Fruit fly (Drosophila melanogaster) whole organism, embryonic: ENCODE results near the gene CG11723.

ENCODE experiments used
- Antp ChIP-seq: fragments of 200-800 bp; sonication (Bioruptor generic); optimal IDR thresholded peaks from 3 replicates; lab custom pipeline; 2016; ENCODE audit warnings: missing biosample characterization, missing genetic modification characterization
- BEAF-32 ChIP-seq: fragments of 200-800 bp; sonication (Bioruptor generic); optimal IDR thresholded peaks from 3 replicates; lab custom pipeline; 2017; ENCODE audit warnings: missing biosample characterization, missing genetic modification characterization, mild to moderate bottlenecking, moderate library complexity, missing genetic modification reagents
- C15 ChIP-seq: fragments of 200-800 bp; sonication (Bioruptor generic); IDR thresholded peaks from 3 replicates; pipeline ENCODE4 v1.3.6; 2022; ENCODE audit warnings: missing biosample characterization, missing genetic modification characterization
- CG10321 ChIP-seq: fragments of 200-800 bp; sonication (Bioruptor generic); IDR thresholded peaks from 2 replicates; pipeline ENCODE4 v1.3.6; 2022; ENCODE audit warnings: missing biosample characterization, missing genetic modification characterization
- CG12155 ChIP-seq: fragments of 200-800 bp; sonication (Bioruptor generic); optimal IDR thresholded peaks from 3 replicates; lab custom pipeline; 2016; ENCODE audit warnings: missing biosample characterization, missing genetic modification characterization
- CG12659 ChIP-seq: fragments of 200-800 bp; sonication (Bioruptor generic); optimal IDR thresholded peaks from 3 replicates; lab custom pipeline; 2017; ENCODE audit warnings: mild to moderate bottlenecking, missing biosample characterization, missing genetic modification reagents, missing genetic modification characterization
- CG14441 ChIP-seq: fragments of 200-800 bp; sonication (Bioruptor generic); IDR thresholded peaks from 2 replicates; pipeline ENCODE4 v1.3.6; 2022; ENCODE audit warnings: missing biosample characterization, missing genetic modification characterization
- CG14860 ChIP-seq: fragments of 200-800 bp; sonication (Bioruptor generic); IDR thresholded peaks from 3 replicates; pipeline ENCODE4 v1.3.6; 2022; ENCODE audit warnings: missing biosample characterization, missing genetic modification characterization; ENCODE audit not compliant: partially characterized antibody
- CG15479 ChIP-seq: fragments of 200-800 bp; sonication (Bioruptor generic); optimal IDR thresholded peaks from 3 replicates; lab custom pipeline; 2019; ENCODE audit warnings: missing biosample characterization, mild to moderate bottlenecking, missing genetic modification characterization, moderate library complexity
- CG15514 ChIP-seq: fragments of 200-800 bp; sonication (Bioruptor generic); optimal IDR thresholded peaks from 3 replicates; lab custom pipeline; 2017; ENCODE audit warnings: missing biosample characterization, missing genetic modification characterization, mild to moderate bottlenecking, moderate library complexity, missing genetic modification reagents
- CG31365 ChIP-seq: fragments of 200-800 bp; sonication (Bioruptor generic); optimal IDR thresholded peaks from 2 replicates; lab custom pipeline; 2018; ENCODE audit warnings: missing biosample characterization, mild to moderate bottlenecking, missing genetic modification characterization
- CG3163 ChIP-seq: fragments of 200-800 bp; sonication (Bioruptor generic); optimal IDR thresholded peaks from 3 replicates; lab custom pipeline; 2016; ENCODE audit warnings: missing biosample characterization, missing genetic modification characterization
- CG32532 ChIP-seq: fragments of 200-800 bp; sonication (Bioruptor generic); IDR thresholded peaks from 2 replicates; pipeline ENCODE4 v1.3.6; 2022; ENCODE audit warnings: missing biosample characterization, missing genetic modification characterization
- CG32767 ChIP-seq: fragments of 200-800 bp; sonication (Bioruptor generic); IDR thresholded peaks from 2 replicates; pipeline ENCODE4 v1.3.6; 2022; ENCODE audit warnings: missing biosample characterization, missing genetic modification characterization
- CG6175 ChIP-seq: fragments of 200-800 bp; sonication (Bioruptor generic); IDR thresholded peaks from 3 replicates; pipeline ENCODE4 v1.3.6; 2022; ENCODE audit warnings: missing biosample characterization, missing genetic modification characterization
- CG6813 ChIP-seq: fragments of 200-800 bp; sonication (Bioruptor generic); optimal IDR thresholded peaks from 2 replicates; lab custom pipeline; 2017; ENCODE audit warnings: missing biosample characterization, missing genetic modification characterization, mild to moderate bottlenecking, moderate library complexity, missing genetic modification reagents
- CG8290 ChIP-seq, 3 experiments: fragments of 200-800 bp; sonication (Bioruptor generic); optimal IDR thresholded peaks; 2 replicates each; lab custom pipeline; 2016 to 2019; ENCODE audit warnings: missing biosample characterization in 3 of 3, missing genetic modification characterization in 3 of 3, mild to moderate bottlenecking in 2 of 3, moderate library complexity in 1 of 3
- CG8388 ChIP-seq: fragments of 200-800 bp; sonication (Bioruptor generic); optimal IDR thresholded peaks from 2 replicates; lab custom pipeline; 2019; ENCODE audit warnings: missing biosample characterization, mild to moderate bottlenecking, missing genetic modification characterization, moderate library complexity
- CG8765 ChIP-seq: fragments of 200-800 bp; sonication (Bioruptor generic); IDR thresholded peaks from 2 replicates; pipeline ENCODE4 v1.3.6; 2022; ENCODE audit warnings: missing biosample characterization, missing genetic modification characterization
- CG8944 ChIP-seq: fragments of 200-800 bp; sonication (Bioruptor generic); optimal IDR thresholded peaks from 3 replicates; lab custom pipeline; 2016; ENCODE audit warnings: missing biosample characterization, missing genetic modification characterization
- Chrac-16 ChIP-seq: fragments of 200-800 bp; sonication (Bioruptor generic); optimal IDR thresholded peaks from 3 replicates; lab custom pipeline; 2016; ENCODE audit warnings: missing biosample characterization, missing genetic modification characterization
- CrebB ChIP-seq: fragments of 200-800 bp; sonication (Bioruptor generic); optimal IDR thresholded peaks from 3 replicates; lab custom pipeline; 2018; ENCODE audit warnings: missing biosample characterization, mild to moderate bottlenecking, missing genetic modification characterization
- Dll ChIP-seq: fragments of 200-800 bp; sonication (Bioruptor generic); IDR thresholded peaks from 4 replicates; pipeline ENCODE4 v1.3.6; 2022; ENCODE audit warnings: missing biosample characterization, missing genetic modification characterization; ENCODE audit not compliant: partially characterized antibody
- Gsc ChIP-seq: fragments of 200-800 bp; sonication (Bioruptor generic); IDR thresholded peaks from 2 replicates; pipeline ENCODE4 v1.3.6; 2022; ENCODE audit warnings: missing biosample characterization, missing genetic modification characterization
- Hsf ChIP-seq: fragments of 200-800 bp; sonication (Bioruptor generic); optimal IDR thresholded peaks from 3 replicates; lab custom pipeline; 2016; ENCODE audit warnings: missing biosample characterization, missing genetic modification characterization
- MBD-R2 ChIP-seq: fragments of 200-800 bp; sonication (Bioruptor generic); IDR thresholded peaks from 2 replicates; pipeline ENCODE4 v1.3.6; 2022; ENCODE audit warnings: missing biosample characterization, missing genetic modification characterization
- Oaz ChIP-seq: fragments of 200-800 bp; sonication (Bioruptor generic); IDR thresholded peaks from 2 replicates; pipeline ENCODE4 v1.3.6; 2022; ENCODE audit warnings: missing biosample characterization, missing genetic modification characterization
- aop ChIP-seq: fragments of 200-800 bp; sonication (Bioruptor generic); IDR thresholded peaks from 2 replicates; pipeline ENCODE4 v1.3.6; 2022; ENCODE audit warnings: missing biosample characterization, missing genetic modification characterization
- ap ChIP-seq: fragments of 200-800 bp; sonication (Bioruptor generic); IDR thresholded peaks from 2 replicates; pipeline ENCODE4 v1.3.6; 2022; ENCODE audit warnings: missing biosample characterization, missing genetic modification characterization
- ash1 ChIP-seq: fragments of 200-800 bp; sonication (Bioruptor generic); optimal IDR thresholded peaks from 2 replicates; lab custom pipeline; 2018; ENCODE audit warnings: missing biosample characterization, mild to moderate bottlenecking, missing genetic modification characterization
- bbx ChIP-seq: fragments of 200-800 bp; sonication (Bioruptor generic); IDR thresholded peaks from 2 replicates; pipeline ENCODE4 v1.3.6; 2022; ENCODE audit warnings: missing biosample characterization, missing genetic modification characterization; ENCODE audit not compliant: partially characterized antibody
- caup ChIP-seq: fragments of 200-800 bp; sonication (Bioruptor generic); optimal IDR thresholded peaks from 3 replicates; lab custom pipeline; 2017; ENCODE audit warnings: missing biosample characterization, mild to moderate bottlenecking, missing genetic modification characterization, moderate library complexity; ENCODE audit not compliant: severe bottlenecking
- danr ChIP-seq: fragments of 200-800 bp; sonication (Bioruptor generic); IDR thresholded peaks from 2 replicates; pipeline ENCODE4 v1.3.6; 2022; ENCODE audit warnings: missing biosample characterization, missing genetic modification characterization
- en ChIP-seq: fragments of 200-800 bp; sonication (Bioruptor generic); optimal IDR thresholded peaks from 2 replicates; lab custom pipeline; 2016; ENCODE audit warnings: missing biosample characterization, missing genetic modification characterization
- gcm ChIP-seq: fragments of 200-800 bp; sonication (Bioruptor generic); optimal IDR thresholded peaks from 2 replicates; lab custom pipeline; 2019; ENCODE audit warnings: missing biosample characterization, mild to moderate bottlenecking, missing genetic modification characterization, moderate library complexity
- gfzf ChIP-seq: fragments of 200-800 bp; sonication (Bioruptor generic); optimal IDR thresholded peaks from 2 replicates; lab custom pipeline; 2016; ENCODE audit warnings: missing biosample characterization, mild to moderate bottlenecking, missing genetic modification characterization, moderate library complexity
- grau ChIP-seq: fragments of 200-800 bp; optimal IDR thresholded peaks from 3 replicates; lab custom pipeline; 2019; ENCODE audit warnings: missing biosample characterization, mild to moderate bottlenecking, missing genetic modification characterization, moderate library complexity
- gro ChIP-seq: fragments of 200-800 bp; sonication (Bioruptor generic); optimal IDR thresholded peaks from 2 replicates; lab custom pipeline; 2016; ENCODE audit warnings: missing biosample characterization, missing genetic modification characterization
- gt ChIP-seq: fragments of 200-800 bp; sonication (Bioruptor generic); IDR thresholded peaks from 2 replicates; pipeline ENCODE4 v1.3.6; 2022; ENCODE audit warnings: missing biosample characterization, missing genetic modification characterization
- hkb ChIP-seq, 2 experiments: fragments of 200-800 bp in 1 of 2; fragments of >200 bp in 1 of 2; sonication (Bioruptor generic) in 1 of 2; IDR thresholded peaks in 1 of 2; optimal IDR thresholded peaks in 1 of 2; 2 replicates each; pipeline versions ENCODE4 v1.3.6 to Lab custom; 2017 to 2022; ENCODE audit warnings: missing biosample characterization in 1 of 2, missing genetic modification characterization in 1 of 2
- inv ChIP-seq: fragments of 200-800 bp; sonication (Bioruptor generic); IDR thresholded peaks from 2 replicates; pipeline ENCODE4 v1.3.6; 2022; ENCODE audit warnings: missing biosample characterization, missing genetic modification characterization; ENCODE audit not compliant: partially characterized antibody
- ken ChIP-seq: fragments of 200-800 bp; sonication (Bioruptor generic); IDR thresholded peaks from 3 replicates; pipeline ENCODE4 v1.3.6; 2022; ENCODE audit warnings: missing biosample characterization, missing genetic modification characterization
- kni ChIP-seq: fragments of 200-800 bp; sonication (Bioruptor generic); optimal IDR thresholded peaks from 3 replicates; lab custom pipeline; 2017; ENCODE audit warnings: mild to moderate bottlenecking, missing biosample characterization, missing genetic modification reagents, missing genetic modification characterization
- ro ChIP-seq: fragments of 200-800 bp; sonication (Bioruptor generic); IDR thresholded peaks from 2 replicates; pipeline ENCODE4 v1.3.6; 2022; ENCODE audit warnings: missing biosample characterization, missing genetic modification characterization
- sens ChIP-seq: fragments of 200-800 bp; sonication (Bioruptor generic); peaks from one replicate; lab custom pipeline; 2016; ENCODE audit warnings: missing biosample characterization, missing genetic modification characterization
- tna ChIP-seq: fragments of 200-800 bp; sonication (Bioruptor generic); IDR thresholded peaks from 2 replicates; pipeline ENCODE4 v1.3.6; 2022; ENCODE audit warnings: missing biosample characterization, missing genetic modification characterization; ENCODE audit not compliant: partially characterized antibody
- toy ChIP-seq: fragments of 200-800 bp; sonication (Bioruptor generic); IDR thresholded peaks from 2 replicates; pipeline ENCODE4 v1.3.6; 2022; ENCODE audit warnings: missing biosample characterization, missing genetic modification characterization
- twi ChIP-seq: fragments of 200-800 bp; optimal IDR thresholded peaks from 2 replicates; lab custom pipeline; 2019; ENCODE audit warnings: missing biosample characterization, mild to moderate bottlenecking, missing genetic modification characterization, moderate library complexity
- unc-4 ChIP-seq: fragments of 200-800 bp; sonication (Bioruptor generic); IDR thresholded peaks from 2 replicates; pipeline ENCODE4 v1.3.6; 2022; ENCODE audit warnings: missing biosample characterization, missing genetic modification characterization; ENCODE audit not compliant: partially characterized antibody

CG11723 gene

dm6 chr2L:2179366-2179765 is 32.3 kb upstream of the CG11723 start (continued):
- TF ChIP-seq toy (GFP tag; lab: Robert Waterston, UW) (0 out of 2 replicates have a peak, but pooled peaks have one; percentile 44), Dll (GFP tag; lab: Robert Waterston, UW) (no peak), CG6175 (GFP tag; lab: Robert Waterston, UW) (0 out of 3 replicates have a peak, but pooled peaks have one; percentile 48), CG15514 (GFP tag; lab: Kevin White, UChicago) (peak; percentile 39), CG32532 (GFP tag; lab: Robert Waterston, UW) (peak; percentile 84), Antp (GFP tag; lab: Kevin White, UChicago) (peak; percentile 90), Chrac-16 (GFP tag; lab: Kevin White, UChicago) (peak; percentile 73), gt (GFP tag; lab: Robert Waterston, UW) (0 out of 2 replicates have a peak, but pooled peaks have one; percentile 20), CG14441 (GFP tag; lab: Robert Waterston, UW) (peak; percentile 63; the same call in 1 of the 2 replicates), CG8765 (GFP tag; lab: Robert Waterston, UW) (0 out of 2 replicates have a peak, but pooled peaks have one; percentile 6), MBD-R2 (peak; percentile 41; the same call in 1 of the 2 replicates), CG14860 (GFP tag; lab: Robert Waterston, UW) (no peak), danr (GFP tag; lab: Robert Waterston, UW) (peak; percentile 59; the same call in 1 of the 2 replicates), sens (GFP tag; lab: Kevin White, UChicago) (peak; percentile 87), grau (tag; lab: Kevin White, UChicago) (peak; percentile 81), CG6813 (GFP tag; lab: Kevin White, UChicago) (peak; percentile 54), bbx (no peak), CrebB (tag; lab: Kevin White, UChicago) (peak; percentile 75), en (peak; percentile 15), CG8290 (GFP tag; optimal IDR thresholded peaks at IDR 0.05; lab: Kevin White, UChicago) (no peak), CG8290 (tag; optimal IDR thresholded peaks at IDR 0.05; lab: Kevin White, UChicago) (peak in 1 of 2 experiments; percentile 86), ro (GFP tag; lab: Robert Waterston, UW) (no peak; the same call in 1 of the 2 replicates), CG8388 (peak; percentile 63), inv (GFP tag; lab: Robert Waterston, UW) (no peak), aop (0 out of 2 replicates have a peak, but pooled peaks have one; percentile 5), Hsf (GFP tag; lab: Kevin White, UChicago) (peak; percentile 71), gro (peak; percentile 90), gfzf (no peak), unc-4 (GFP tag; lab: Robert Waterston, UW) (no peak), CG32767 (GFP tag; lab: Robert Waterston, UW) (peak; percentile 52), CG15479 (no peak), CG8944 (GFP tag; lab: Kevin White, UChicago) (peak; percentile 65), Gsc (GFP tag; lab: Robert Waterston, UW) (no peak), CG31365 (tag; lab: Kevin White, UChicago) (peak; percentile 45), Oaz (GFP tag; lab: Robert Waterston, UW) (peak; percentile 35), CG3163 (GFP tag; lab: Kevin White, UChicago) (peak; percentile 45), ken (GFP tag; lab: Robert Waterston, UW) (peak; percentile 69), ash1 (GFP tag; lab: Kevin White, UChicago) (peak; percentile 30), ap (no peak), C15 (GFP tag; lab: Robert Waterston, UW) (0 out of 3 replicates have a peak, but pooled peaks have one; percentile 38), CG10321 (GFP tag; lab: Robert Waterston, UW) (no peak; the same call in 1 of the 2 replicates), gcm (peak; percentile 18), kni (GFP tag; lab: Kevin White, UChicago) (no peak), tna (GFP tag; lab: Robert Waterston, UW) (no peak), hkb (optimal IDR thresholded peaks at IDR 0.05; lab: Kevin White, UChicago) (no peak), hkb (GFP tag; IDR thresholded peaks at IDR 0.05; lab: Robert Waterston, UW) (peak; percentile 73), twi (no peak), CG12659 (GFP tag; lab: Kevin White, UChicago) (peak; percentile 70), CG12155 (GFP tag; lab: Kevin White, UChicago) (peak; percentile 75), BEAF-32 (no peak), caup (GFP tag; lab: Kevin White, UChicago) (peak; percentile 70)
